Worm (Caenorhabditis elegans) whole organism, dauer: ENCODE results near the gene med-2.

ENCODE experiments used
- unc-62 ChIP-seq: sonication (generic microtip); optimal IDR thresholded peaks from 2 replicates; lab custom pipeline; 2017; ENCODE audit warnings: missing biosample characterization, missing genetic modification reagents, missing genetic modification characterization

Gene med-2

ce11 chrIII:6929558-6930167 is 45.4 kb downstream of the med-2 start, which contains the start of gene inf-1:
Gene inf-1, plus strand, starts transcription at chrIII:6930134.
- TF ChIP-seq unc-62 (GFP tag; lab: Kevin White, UChicago) = no peak

- TF ChIP-seq unc-62 (GFP tag; lab: Kevin White, UChicago) = no peak
Observed at ce11 chrIII:6931896-6932295, 47.6 kb downstream of the med-2 start, which contains the start of gene byn-1. Gene byn-1, plus strand, starts transcription at chrIII:6932001.
